Worm (Caenorhabditis elegans) whole organism, L3 larva: Measurements from ENCODE around the gene F20B6.9.

Source experiments
- elt-3 ChIP-seq, 3 experiments: fragments of 150-350 bp in 1 of 3; sonication (generic microtip) in 2 of 3; optimal IDR thresholded peaks; 2 replicates in 2 of 3; 4 replicates in 1 of 3; lab custom pipeline; 2014 to 2017; ENCODE audit warnings: missing biosample characterization in 3 of 3, missing genetic modification characterization in 3 of 3
- unc-39 ChIP-seq: sonication (generic microtip); optimal IDR thresholded peaks from 4 replicates; lab custom pipeline; 2017; ENCODE audit warnings: missing biosample characterization, missing genetic modification characterization

DNA sequence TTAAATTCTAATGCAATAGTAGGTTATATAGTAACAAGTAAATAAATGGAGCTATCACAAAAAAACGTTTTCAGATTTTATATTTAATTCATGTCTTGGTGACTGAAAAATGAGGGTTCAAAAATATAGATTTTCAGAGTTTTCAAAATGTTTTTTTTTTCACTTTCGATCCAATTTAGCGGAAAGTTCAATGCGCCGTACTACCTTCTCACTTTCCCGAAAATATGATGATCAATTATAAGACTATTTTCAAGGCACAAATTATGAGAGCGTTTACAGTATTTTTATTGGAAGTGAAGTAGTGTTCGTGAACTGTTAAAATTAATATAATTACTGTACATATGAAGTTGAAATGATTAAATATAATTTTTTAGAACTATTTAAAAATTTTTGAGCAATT, 14.2 kb downstream of the F20B6.9 start:
- TF ChIP-seq unc-39 (tag; lab: Kevin White, UChicago), result no peak
- no peak for TF ChIP-seq elt-3 (tag; optimal IDR thresholded peaks at IDR 0.05; lab: Kevin White, UChicago)
